Fruit fly (Drosophila melanogaster): ENCODE measurements around the gene CG34263.

CG34263 gene

dm6 chr3L:224004-224951, 41.4 kb downstream of the CG34263 start (continued):
- TF ChIP-seq phol (tag; optimal IDR thresholded peaks at IDR 0.05) (peak; percentile 97), CG12155 (GFP tag; optimal IDR thresholded peaks at IDR 0.05) (no peak), Spps (tag; optimal IDR thresholded peaks at IDR 0.05) (no peak), ssp (GFP tag; IDR thresholded peaks at IDR 0.05) (no peak), crol (GFP tag; IDR thresholded peaks at IDR 0.05) (no peak), Hr51 (GFP tag; optimal IDR thresholded peaks at IDR 0.05) (no peak), vfl (GFP tag; optimal IDR thresholded peaks at IDR 0.05) (no peak), CG2120 (GFP tag; optimal IDR thresholded peaks at IDR 0.05) (no peak), sima (GFP tag; optimal IDR thresholded peaks at IDR 0.05) (no peak), CG11560 (tag; IDR thresholded peaks at IDR 0.05) (no peak), vnd (GFP tag; IDR thresholded peaks at IDR 0.05; ENCODE audit: partially characterized antibody) (0 out of 3 replicates have a peak, but pooled peaks have one; percentile 9), CG4730 (GFP tag; IDR thresholded peaks at IDR 0.05) (no peak), Oaz (GFP tag; IDR thresholded peaks at IDR 0.05) (no peak), CG18011 (GFP tag; optimal IDR thresholded peaks at IDR 0.05) (no peak), CG15696 (tag; optimal IDR thresholded peaks at IDR 0.05) (no peak), hbn (GFP tag; IDR thresholded peaks at IDR 0.05; ENCODE audit: partially characterized antibody) (no peak), dimm (GFP tag; IDR thresholded peaks at IDR 0.05) (no peak), CG9215 (GFP tag; IDR thresholded peaks at IDR 0.05) (no peak), trh (GFP tag; optimal IDR thresholded peaks at IDR 0.05) (no peak), Six4 (GFP tag; optimal IDR thresholded peaks at IDR 0.05) (no peak), dmrt99B (tag; optimal IDR thresholded peaks at IDR 0.05) (no peak), nau (GFP tag; optimal IDR thresholded peaks at IDR 0.05) (no peak), dati (GFP tag; IDR thresholded peaks at IDR 0.05) (no peak), gcm (GFP tag; optimal IDR thresholded peaks at IDR 0.05) (peak; percentile 52), CG3995 (GFP tag; optimal IDR thresholded peaks at IDR 0.05) (no peak), p53 (GFP tag; optimal IDR thresholded peaks at IDR 0.05) (no peak), sob (GFP tag; IDR thresholded peaks at IDR 0.05) (no peak), ftz-f1 (GFP tag; optimal IDR thresholded peaks at IDR 0.05) (peak; percentile 89), row (GFP tag; IDR thresholded peaks at IDR 0.05) (no peak), cad (GFP tag; optimal IDR thresholded peaks at IDR 0.05) (no peak), CG12219 (GFP tag; optimal IDR thresholded peaks at IDR 0.05) (peak; percentile 21), Ptx1 (GFP tag; IDR thresholded peaks at IDR 0.05) (no peak; the same call in 1 of the 2 replicates), D (optimal IDR thresholded peaks at IDR 0.05) (peak; percentile 95), D (GFP tag; optimal IDR thresholded peaks at IDR 0.05) (peak; percentile 55), cato (GFP tag; optimal IDR thresholded peaks at IDR 0.05; ENCODE audit: borderline replicate concordance) (no peak), Ets97D (GFP tag; optimal IDR thresholded peaks at IDR 0.05) (no peak), Opbp (GFP tag; IDR thresholded peaks at IDR 0.05; ENCODE audit: partially characterized antibody) (peak; percentile 69), exex (tag; optimal IDR thresholded peaks at IDR 0.05) (no peak), hb (GFP tag; IDR thresholded peaks at IDR 0.05; ENCODE audit: partially characterized antibody) (no peak), Elba2 (GFP tag; optimal IDR thresholded peaks at IDR 0.05) (no peak), CG2202 (tag; optimal IDR thresholded peaks at IDR 0.05) (no peak), Dbx (GFP tag; IDR thresholded peaks at IDR 0.05) (peak; percentile 25), unpg (GFP tag; optimal IDR thresholded peaks at IDR 0.05) (peak; percentile 32), CG11093 (GFP tag; IDR thresholded peaks at IDR 0.05) (no peak), mam (GFP tag; optimal IDR thresholded peaks at IDR 0.05) (no peak), hkb (optimal IDR thresholded peaks at IDR 0.05) (no peak), hkb (GFP tag; IDR thresholded peaks at IDR 0.05) (no peak), CG31365 (tag; optimal IDR thresholded peaks at IDR 0.05) (no peak), HLH54F (GFP tag; optimal IDR thresholded peaks at IDR 0.05) (no peak), shn (GFP tag; optimal IDR thresholded peaks at IDR 0.05) (no peak)

Measured in whole organism, embryonic.